Fruit fly (Drosophila melanogaster) ovary, adult (tissue): ENCODE results near the gene SmD2.

Source experiments
- CG17801 ChIP-seq: fragments of 200-800 bp; optimal IDR thresholded peaks from 2 replicates; lab custom pipeline; 2019; ENCODE audit warnings: missing biosample characterization, mild to moderate bottlenecking, missing genetic modification characterization, moderate library complexity; ENCODE audit not compliant: partially characterized antibody

Gene SmD2

dm6 chr3R:6345814-6346213 is at the start of gene SmD2, which contains the start of gene CG18048:
TSS of gene SmD2 (minus strand) at chr3R:6345911.
TSS of gene CG18048 (plus strand) at chr3R:6346111.
- TF ChIP-seq CG17801 (GFP tag; lab: Kevin White, UChicago), result peak; percentile 43

dm6 chr3R:6394247-6394522 is 48.5 kb upstream of the SmD2 start:
- no peak for TF ChIP-seq CG17801 (GFP tag; lab: Kevin White, UChicago)

- no peak for TF ChIP-seq CG17801 (GFP tag; lab: Kevin White, UChicago)
Observed at dm6 chr3R:6393515-6394246, 48.0 kb upstream of the SmD2 start.

dm6 chr3R:6388414-6388830 is 42.7 kb upstream of the SmD2 start:
- TF ChIP-seq CG17801 (GFP tag; lab: Kevin White, UChicago), result no peak

- TF ChIP-seq CG17801 (GFP tag; lab: Kevin White, UChicago), result no peak
Observed at dm6 chr3R:6383466-6383769, 37.7 kb upstream of the SmD2 start.

dm6 chr3R:6382733-6383465 is 37.2 kb upstream of the SmD2 start, which contains the start of gene gzl:
TSS of gene gzl (plus strand) at chr3R:6382914.
- peak; percentile 25 for TF ChIP-seq CG17801 (GFP tag; lab: Kevin White, UChicago)

- TF ChIP-seq CG17801 (GFP tag; lab: Kevin White, UChicago), result no peak
Observed at dm6 chr3R:6381784-6382183, 36.1 kb upstream of the SmD2 start.

- TF ChIP-seq CG17801 (GFP tag; lab: Kevin White, UChicago), result peak; percentile 24
Observed at dm6 chr3R:6380129-6380528, 34.4 kb upstream of the SmD2 start, which contains the start of the genes CG1024 and TfIIFalpha. TSS of gene CG1024 (minus strand) at chr3R:6380328. TSS of gene TfIIFalpha (plus strand) at chr3R:6380467.

dm6 chr3R:6377497-6377896 is 31.8 kb upstream of the SmD2 start, which contains the start of gene CG42537:
TSS of gene CG42537 (plus strand) at chr3R:6377797.
- TF ChIP-seq CG17801 (GFP tag; lab: Kevin White, UChicago), result no peak

dm6 chr3R:6375944-6376343 is 30.2 kb upstream of the SmD2 start, which contains the start of gene CRAT:
TSS of gene CRAT (minus strand) at chr3R:6376044.
- no peak for TF ChIP-seq CG17801 (GFP tag; lab: Kevin White, UChicago)

- no peak for TF ChIP-seq CG17801 (GFP tag; lab: Kevin White, UChicago)
Observed at dm6 chr3R:6374307-6374574, 28.5 kb upstream of the SmD2 start, which contains the start of gene CG42564. TSS of gene CG42564 (plus strand) at chr3R:6374475.

- TF ChIP-seq CG17801 (GFP tag; lab: Kevin White, UChicago), result no peak
Observed at dm6 chr3R:6373512-6374306, 28.0 kb upstream of the SmD2 start.

- TF ChIP-seq CG17801 (GFP tag; lab: Kevin White, UChicago), result no peak
Observed at dm6 chr3R:6368550-6369238, 23.0 kb upstream of the SmD2 start, which contains the start of gene CG10286. TSS of gene CG10286 (plus strand) at chr3R:6368965.

dm6 chr3R:6368100-6368499 is 22.4 kb upstream of the SmD2 start, which contains the start of gene CG42724:
TSS of gene CG42724 (minus strand) at chr3R:6368288.
- TF ChIP-seq CG17801 (GFP tag; lab: Kevin White, UChicago), result no peak
